Fruit fly (Drosophila melanogaster) S2 (cell line): ENCODE measurements around the gene CG42324.

Experiments
- CG8478 ChIP-seq: fragments of >200 bp; optimal IDR thresholded peaks from 2 replicates; lab custom pipeline; 2018
- CTCF ChIP-seq, 2 experiments: fragments of >200 bp; optimal IDR thresholded peaks; 2 replicates each; lab custom pipeline; 2018

DNA sequence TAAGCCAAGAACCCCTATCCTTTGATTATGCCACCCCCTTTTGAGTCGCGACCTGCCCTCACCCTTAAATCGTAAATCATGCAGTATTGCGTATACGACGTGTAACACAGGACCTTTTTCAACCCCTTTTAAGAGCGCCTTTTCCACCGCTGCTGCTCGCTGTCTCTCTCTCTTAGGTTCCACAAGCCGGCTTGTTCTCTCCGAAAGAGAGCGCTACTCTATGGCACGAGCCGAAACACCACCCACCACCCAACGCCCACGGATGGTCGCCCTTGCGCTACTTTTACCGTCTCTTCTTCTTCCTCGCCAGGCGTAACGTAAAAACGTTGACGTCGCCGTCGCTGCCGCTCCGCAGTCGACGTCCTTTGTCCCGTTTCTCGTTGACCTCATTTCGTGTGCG lies 72.7 kb downstream of the CG42324 start:
- TF ChIP-seq CTCF (optimal IDR thresholded peaks at IDR 0.05; lab: Kevin White, UChicago) (no peak), CG8478 (no peak)
